Fruit fly (Drosophila melanogaster) whole organism, prepupa: ENCODE measurements around the gene Gr97a.
A peak's percentile ranks its signal among the peaks of the same experiment; 100 is the strongest.

Source experiments
- Blimp-1 ChIP-seq: fragments of 200-800 bp; sonication (Bioruptor generic); optimal IDR thresholded peaks from 3 replicates; lab custom pipeline; 2017; ENCODE audit warnings: missing biosample characterization, missing genetic modification characterization, mild to moderate bottlenecking, moderate library complexity, missing genetic modification reagents
- CG10631 ChIP-seq: fragments of 200-800 bp; sonication (Bioruptor generic); optimal IDR thresholded peaks from 2 replicates; lab custom pipeline; 2016; ENCODE audit warnings: missing biosample characterization, missing genetic modification characterization
- CG15336 ChIP-seq: fragments of 200-800 bp; sonication (Bioruptor generic); IDR thresholded peaks from 2 replicates; pipeline ENCODE4 v1.3.6; 2022; ENCODE audit warnings: missing biosample characterization, missing genetic modification characterization
- CG16779 ChIP-seq: fragments of 200-800 bp; sonication (Bioruptor generic); optimal IDR thresholded peaks from 3 replicates; lab custom pipeline; 2017; ENCODE audit warnings: missing biosample characterization, mild to moderate bottlenecking, missing genetic modification characterization
- CG31627 ChIP-seq: fragments of 200-800 bp; sonication (Bioruptor generic); optimal IDR thresholded peaks from 3 replicates; lab custom pipeline; 2016; ENCODE audit warnings: missing biosample characterization, missing genetic modification characterization
- CG32006 ChIP-seq: fragments of 200-800 bp; sonication (Bioruptor generic); optimal IDR thresholded peaks from 3 replicates; lab custom pipeline; 2017; ENCODE audit warnings: missing biosample characterization, mild to moderate bottlenecking, missing genetic modification characterization
- CG34406 ChIP-seq: fragments of 200-800 bp; sonication (Bioruptor generic); optimal IDR thresholded peaks from 3 replicates; lab custom pipeline; 2016; ENCODE audit warnings: missing biosample characterization, missing genetic modification characterization
- CG4318 ChIP-seq: fragments of 200-800 bp; sonication (Bioruptor generic); optimal IDR thresholded peaks from 3 replicates; lab custom pipeline; 2017; ENCODE audit warnings: missing biosample characterization, mild to moderate bottlenecking, missing genetic modification characterization
- CG6163 ChIP-seq: fragments of 200-800 bp; sonication (Bioruptor generic); IDR thresholded peaks from 3 replicates; pipeline ENCODE4 v1.3.6; 2022; ENCODE audit warnings: missing biosample characterization, missing genetic modification characterization
- CG6276 ChIP-seq: fragments of 200-800 bp; sonication (Bioruptor generic); optimal IDR thresholded peaks from 2 replicates; lab custom pipeline; 2017; ENCODE audit warnings: missing biosample characterization, mild to moderate bottlenecking, missing genetic modification characterization
- CG6808 ChIP-seq: fragments of 200-800 bp; sonication (Bioruptor generic); optimal IDR thresholded peaks from 3 replicates; lab custom pipeline; 2017; ENCODE audit warnings: missing biosample characterization, missing genetic modification characterization, mild to moderate bottlenecking, moderate library complexity, missing genetic modification reagents
- CG6854 ChIP-seq: fragments of 200-800 bp; sonication (Bioruptor generic); optimal IDR thresholded peaks from 2 replicates; lab custom pipeline; 2017; ENCODE audit warnings: missing biosample characterization, mild to moderate bottlenecking, missing genetic modification characterization
- CG8119 ChIP-seq: fragments of 200-800 bp; sonication (Bioruptor generic); IDR thresholded peaks from 3 replicates; pipeline ENCODE4 v1.3.6; 2022; ENCODE audit warnings: missing biosample characterization, missing genetic modification characterization
- CG8319 ChIP-seq: fragments of 200-800 bp; sonication (Bioruptor generic); optimal IDR thresholded peaks from 3 replicates; lab custom pipeline; 2016; ENCODE audit warnings: missing biosample characterization, missing genetic modification characterization
- CG8632 ChIP-seq: fragments of 200-800 bp; sonication (Bioruptor generic); optimal IDR thresholded peaks from 3 replicates; lab custom pipeline; 2016; ENCODE audit warnings: missing biosample characterization, missing genetic modification characterization
- CG9139 ChIP-seq: fragments of 200-800 bp; sonication (Bioruptor generic); optimal IDR thresholded peaks from 3 replicates; lab custom pipeline; 2017; ENCODE audit warnings: missing biosample characterization, mild to moderate bottlenecking, missing genetic modification characterization
- Eip78C ChIP-seq: fragments of 200-800 bp; sonication (Bioruptor generic); peaks from one replicate; lab custom pipeline; 2016; ENCODE audit warnings: missing biosample characterization, missing genetic modification characterization
- Ets96B ChIP-seq: fragments of 200-800 bp; optimal IDR thresholded peaks from 2 replicates; lab custom pipeline; 2019; ENCODE audit warnings: missing biosample characterization, mild to moderate bottlenecking, missing genetic modification characterization, moderate library complexity
- Gug ChIP-seq: fragments of 200-800 bp; sonication (Bioruptor generic); IDR thresholded peaks from 2 replicates; pipeline ENCODE4 v1.3.6; 2022; ENCODE audit warnings: missing biosample characterization, missing genetic modification characterization
- Lpt ChIP-seq: fragments of 200-800 bp; sonication (Bioruptor generic); optimal IDR thresholded peaks from 3 replicates; lab custom pipeline; 2016; ENCODE audit warnings: missing biosample characterization, missing genetic modification characterization
- Met ChIP-seq: fragments of 200-800 bp; sonication (Bioruptor generic); optimal IDR thresholded peaks from 3 replicates; lab custom pipeline; 2016; ENCODE audit warnings: missing biosample characterization, missing genetic modification characterization
- Smox ChIP-seq: fragments of 200-800 bp; sonication (Bioruptor generic); optimal IDR thresholded peaks from 3 replicates; lab custom pipeline; 2016; ENCODE audit warnings: missing biosample characterization, missing genetic modification characterization
- Sox102F ChIP-seq: fragments of 200-800 bp; sonication (Bioruptor generic); optimal IDR thresholded peaks from 2 replicates; lab custom pipeline; 2016; ENCODE audit warnings: missing biosample characterization, mild to moderate bottlenecking, missing genetic modification characterization
- Sox14 ChIP-seq: fragments of 200-800 bp; sonication (Bioruptor generic); optimal IDR thresholded peaks from 3 replicates; lab custom pipeline; 2016; ENCODE audit warnings: missing biosample characterization, missing genetic modification characterization
- achi ChIP-seq: fragments of 200-800 bp; sonication (Bioruptor generic); optimal IDR thresholded peaks from 3 replicates; lab custom pipeline; 2016; ENCODE audit warnings: missing biosample characterization, missing genetic modification characterization
- acj6 ChIP-seq: fragments of 200-800 bp; sonication (Bioruptor generic); optimal IDR thresholded peaks from 3 replicates; lab custom pipeline; 2016; ENCODE audit warnings: missing biosample characterization, missing genetic modification characterization
- cyc ChIP-seq: fragments of 200-800 bp; sonication (Bioruptor generic); optimal IDR thresholded peaks from 3 replicates; lab custom pipeline; 2016; ENCODE audit warnings: missing biosample characterization, missing genetic modification characterization
- dac ChIP-seq: fragments of 200-800 bp; sonication (Bioruptor generic); optimal IDR thresholded peaks from 2 replicates; lab custom pipeline; 2017; ENCODE audit warnings: missing biosample characterization, mild to moderate bottlenecking, missing genetic modification characterization
- esn ChIP-seq: fragments of 200-800 bp; sonication (Bioruptor generic); optimal IDR thresholded peaks from 2 replicates; lab custom pipeline; 2016; ENCODE audit warnings: missing biosample characterization, mild to moderate bottlenecking, missing genetic modification characterization, moderate library complexity
- fkh ChIP-seq: fragments of 200-800 bp; sonication (Bioruptor generic); optimal IDR thresholded peaks from 3 replicates; lab custom pipeline; 2017; ENCODE audit warnings: missing biosample characterization, mild to moderate bottlenecking, missing genetic modification characterization, moderate library complexity
- net ChIP-seq: fragments of 200-800 bp; sonication (Bioruptor generic); optimal IDR thresholded peaks from 3 replicates; lab custom pipeline; 2016; ENCODE audit warnings: missing biosample characterization, missing genetic modification characterization
- salr ChIP-seq, 2 experiments: fragments of 200-800 bp; sonication (Bioruptor generic); optimal IDR thresholded peaks; 3 replicates each; lab custom pipeline; 2016 to 2018; ENCODE audit warnings: missing biosample characterization in 2 of 2, missing genetic modification characterization in 2 of 2, mild to moderate bottlenecking in 1 of 2
- ss ChIP-seq, 2 experiments: fragments of 200-800 bp; sonication (Bioruptor generic); optimal IDR thresholded peaks; 2 replicates in 1 of 2; 3 replicates in 1 of 2; lab custom pipeline; 2017 to 2018; ENCODE audit warnings: mild to moderate bottlenecking in 2 of 2, missing biosample characterization in 2 of 2, missing genetic modification characterization in 2 of 2, moderate library complexity in 1 of 2
- svp ChIP-seq: fragments of 200-800 bp; sonication (Bioruptor generic); peaks from one replicate; lab custom pipeline; 2016; ENCODE audit warnings: missing biosample characterization, missing genetic modification characterization
- topi ChIP-seq: fragments of 200-800 bp; sonication (Bioruptor generic); optimal IDR thresholded peaks from 3 replicates; lab custom pipeline; 2016; ENCODE audit warnings: missing biosample characterization, missing genetic modification characterization
- vri ChIP-seq: fragments of 200-800 bp; sonication (Bioruptor generic); optimal IDR thresholded peaks from 3 replicates; lab custom pipeline; 2016; ENCODE audit warnings: missing biosample characterization, mild to moderate bottlenecking, missing genetic modification characterization

The Gr97a gene

DNA sequence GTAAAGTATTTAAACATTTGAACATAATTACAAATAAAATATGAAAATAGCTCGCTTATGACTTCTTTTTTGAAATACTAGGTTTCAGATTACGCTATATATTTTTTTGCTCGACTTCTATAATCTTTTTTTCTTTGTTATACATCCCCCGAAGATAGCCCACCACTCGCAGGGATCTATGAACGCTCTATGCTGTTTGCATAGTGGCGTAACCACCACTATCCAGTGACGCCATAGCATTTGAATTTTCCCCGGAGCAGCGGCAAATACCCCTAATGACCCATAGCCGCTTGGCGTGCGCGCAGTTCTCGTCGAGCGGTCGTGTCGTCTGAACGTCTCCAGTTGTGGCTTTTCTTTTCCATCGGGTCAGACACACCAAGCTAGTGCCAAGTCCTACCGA is 12.0 kb upstream of the Gr97a start, which contains the start of the genes CG14253 and CG46313:
CG14253 (plus strand) TSS at position 301 of the 400 bp plus-strand sequence.
CG46313 (plus strand) TSS at position 301 of the 400 bp plus-strand sequence.
- TF ChIP-seq CG32006 (no peak), achi (GFP tag; lab: Kevin White, UChicago) (no peak), Met (GFP tag; lab: Kevin White, UChicago) (no peak), CG16779 (tag; lab: Kevin White, UChicago) (no peak), ss (GFP tag; optimal IDR thresholded peaks at IDR 0.05; lab: Kevin White, UChicago) (no peak), CG10631 (no peak), CG6808 (GFP tag; lab: Kevin White, UChicago) (no peak), salr (GFP tag; optimal IDR thresholded peaks at IDR 0.05; lab: Kevin White, UChicago) (no peak), Blimp-1 (GFP tag; lab: Kevin White, UChicago) (no peak), CG6854 (GFP tag; lab: Kevin White, UChicago) (no peak), net (no peak), CG9139 (GFP tag; lab: Kevin White, UChicago) (no peak), fkh (GFP tag; lab: Kevin White, UChicago) (no peak), topi (no peak), Gug (no peak), Sox14 (GFP tag; lab: Kevin White, UChicago) (no peak), Ets96B (tag; lab: Kevin White, UChicago) (no peak)

DNA sequence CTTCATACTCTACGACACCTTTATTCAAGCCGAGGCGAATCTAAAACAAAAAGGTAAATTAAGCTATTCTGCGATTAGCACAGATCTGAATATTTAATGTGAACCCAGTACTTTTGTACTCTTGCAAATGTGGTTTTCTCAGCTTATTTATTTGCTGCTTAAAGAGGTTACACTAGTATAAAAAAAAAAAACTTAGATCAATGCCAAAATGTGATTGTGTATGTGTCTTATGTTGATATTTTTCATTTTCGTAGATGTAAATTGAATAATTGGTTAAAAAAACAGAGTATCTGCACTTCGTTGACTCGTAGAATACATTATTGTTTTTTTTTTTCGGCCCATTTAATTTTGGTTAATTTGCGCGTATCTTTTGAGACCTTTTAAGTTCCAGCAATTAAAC is 3.5 kb upstream of the Gr97a start:
- TF ChIP-seq Smox (GFP tag; lab: Kevin White, UChicago) = no peak
- TF ChIP-seq Lpt (GFP tag; lab: Kevin White, UChicago) = no peak
- no peak for TF ChIP-seq CG31627

DNA sequence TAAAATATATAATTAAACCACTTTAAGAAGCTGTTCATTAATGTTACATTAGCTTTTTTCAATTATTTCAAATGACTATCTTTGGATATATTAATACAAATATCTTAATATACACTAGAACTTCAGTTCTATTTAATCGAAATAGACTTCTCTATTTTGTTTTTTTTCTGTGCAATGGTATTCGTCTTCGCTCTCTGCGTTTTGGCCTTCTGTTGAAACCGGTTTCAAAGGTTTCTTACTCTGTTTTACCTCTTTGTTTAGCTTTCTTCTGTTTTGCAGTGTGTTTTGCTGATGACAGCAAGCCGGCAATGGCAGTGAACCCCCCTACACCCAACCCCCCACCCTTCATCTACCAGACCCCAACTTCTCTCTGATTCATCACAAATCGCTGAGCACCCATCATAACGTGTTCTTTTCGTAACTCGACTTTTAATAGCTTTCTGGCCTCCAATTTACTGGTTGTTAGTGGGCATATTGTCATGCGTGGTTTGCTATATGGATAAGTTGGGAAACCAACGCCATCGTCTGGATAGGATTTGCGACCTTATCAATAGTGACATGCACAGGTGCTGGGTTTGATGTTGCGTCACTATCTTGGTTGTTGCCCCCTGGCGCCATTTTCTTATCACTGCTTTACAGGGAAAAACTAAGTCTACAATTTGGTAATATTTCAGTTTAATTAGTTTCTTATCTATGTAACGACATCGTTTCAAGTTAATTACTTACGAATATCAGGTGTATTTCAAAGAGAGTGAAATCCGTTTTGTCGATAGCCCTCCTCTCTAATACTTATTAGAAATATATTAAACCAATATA is 2.7 kb upstream of the Gr97a start:
- TF ChIP-seq fkh (GFP tag; lab: Kevin White, UChicago) (peak; percentile 38), esn (GFP tag; lab: Kevin White, UChicago) (peak; percentile 37), ss (GFP tag; optimal IDR thresholded peaks at IDR 0.05; lab: Kevin White, UChicago) (peak in 1 of 2 experiments; percentile 10), CG15336 (peak; percentile 61; the same call in 1 of the 2 replicates), Eip78C (GFP tag; lab: Kevin White, UChicago) (peak; percentile 83), CG8632 (GFP tag; lab: Kevin White, UChicago) (peak; percentile 28), CG6163 (GFP tag; lab: Robert Waterston, UW) (peak; percentile 65; the same call in 2 of the 3 replicates), vri (GFP tag; lab: Kevin White, UChicago) (peak; percentile 36), CG6276 (GFP tag; lab: Kevin White, UChicago) (peak; percentile 30), acj6 (GFP tag; lab: Kevin White, UChicago) (no peak), Smox (GFP tag; lab: Kevin White, UChicago) (no peak), CG8119 (peak; percentile 75), CG34406 (GFP tag; lab: Kevin White, UChicago) (peak; percentile 1), CG8319 (GFP tag; lab: Kevin White, UChicago) (peak; percentile 3), svp (GFP tag; lab: Kevin White, UChicago) (peak; percentile 28), cyc (no peak), Sox102F (GFP tag; lab: Kevin White, UChicago) (no peak), CG10631 (peak; percentile 27), dac (no peak), Sox14 (GFP tag; lab: Kevin White, UChicago) (no peak)
- TF ChIP-seq, all 60 proteins: peak for 14

DNA sequence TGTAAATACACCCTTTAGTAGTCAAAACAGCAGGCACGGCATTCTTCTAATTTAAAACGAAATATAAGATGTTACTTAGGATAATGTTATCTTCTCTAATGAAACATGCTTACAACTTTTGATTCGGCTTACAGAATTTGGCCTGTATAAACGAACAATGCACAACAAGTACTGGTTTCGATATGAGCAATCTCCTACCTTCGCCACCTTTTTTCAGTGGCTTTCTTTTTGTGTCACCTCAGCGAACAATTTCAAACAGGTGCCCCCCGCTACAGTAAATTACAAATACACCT is 2.0 kb upstream of the Gr97a start:
- no peak for TF ChIP-seq CG4318 (GFP tag; lab: Kevin White, UChicago)
- peak; percentile 71 for TF ChIP-seq svp (GFP tag; lab: Kevin White, UChicago)
- peak; percentile 23 for TF ChIP-seq acj6 (GFP tag; lab: Kevin White, UChicago)
- TF ChIP-seq esn (GFP tag; lab: Kevin White, UChicago) = peak; percentile 25
- TF ChIP-seq CG32006 = peak; percentile 26
- no peak for TF ChIP-seq Smox (GFP tag; lab: Kevin White, UChicago)
- TF ChIP-seq CG34406 (GFP tag; lab: Kevin White, UChicago) = peak; percentile 21
